Worm (Caenorhabditis elegans): ENCODE data around the gene Y9C9A.13.

ce11 chrIV:4993128-4993527 lies 23.8 kb upstream of the Y9C9A.13 start:
- TF ChIP-seq pqm-1 (tag; optimal IDR thresholded peaks at IDR 0.05) (no peak), dve-1 (tag; optimal IDR thresholded peaks at IDR 0.05) (no peak), unc-86 (tag; optimal IDR thresholded peaks at IDR 0.05) (no peak), nhr-11 (tag; optimal IDR thresholded peaks at IDR 0.05) (no peak), pha-4 (tag; optimal IDR thresholded peaks at IDR 0.05) (no peak), lin-11 (tag; optimal IDR thresholded peaks at IDR 0.05) (no peak), pag-3 (tag; optimal IDR thresholded peaks at IDR 0.05; ENCODE audit: borderline replicate concordance) (no peak), pros-1 (tag; optimal IDR thresholded peaks at IDR 0.05) (no peak)
